Fruit fly (Drosophila melanogaster) whole organism, pupa: Measurements from ENCODE around the gene CG33927.

Experiments used
- CG17806 ChIP-seq: fragments of 200-800 bp; sonication (Bioruptor generic); optimal IDR thresholded peaks from 2 replicates; lab custom pipeline; 2018; ENCODE audit warnings: missing biosample characterization, mild to moderate bottlenecking, missing genetic modification characterization, moderate library complexity
- D1 ChIP-seq: fragments of 200-800 bp; sonication (Bioruptor generic); optimal IDR thresholded peaks from 2 replicates; lab custom pipeline; 2018; ENCODE audit warnings: missing biosample characterization, mild to moderate bottlenecking, missing genetic modification characterization, moderate library complexity
- EcR ChIP-seq: fragments of 200-800 bp; sonication (Bioruptor generic); optimal IDR thresholded peaks from 3 replicates; lab custom pipeline; 2019; ENCODE audit warnings: missing biosample characterization, missing genetic modification characterization, mild to moderate bottlenecking, moderate library complexity, missing genetic modification reagents
- Ets98B ChIP-seq: fragments of 200-800 bp; sonication (Bioruptor generic); IDR thresholded peaks from 2 replicates; pipeline ENCODE4 v1.3.6; 2022; ENCODE audit warnings: missing biosample characterization, missing genetic modification characterization
- Pif1B ChIP-seq: fragments of 200-800 bp; sonication (Bioruptor generic); optimal IDR thresholded peaks from 3 replicates; lab custom pipeline; 2016; ENCODE audit warnings: missing biosample characterization, missing genetic modification characterization

- TF ChIP-seq CG17806 (tag; lab: Kevin White, UChicago) (no peak), Pif1B (GFP tag; lab: Kevin White, UChicago) (no peak), Ets98B (GFP tag; lab: Robert Waterston, UW) (no peak), EcR (no peak), D1 (tag; lab: Kevin White, UChicago) (no peak)
Observed at dm6 chr3R:4645457-4646082, 44.8 kb downstream of the CG33927 start, which contains the start of the genes Dlip2 and rpk.
